Fruit fly (Drosophila melanogaster): Measurements from ENCODE around the gene Saf-B.

The Saf-B gene

DNA sequence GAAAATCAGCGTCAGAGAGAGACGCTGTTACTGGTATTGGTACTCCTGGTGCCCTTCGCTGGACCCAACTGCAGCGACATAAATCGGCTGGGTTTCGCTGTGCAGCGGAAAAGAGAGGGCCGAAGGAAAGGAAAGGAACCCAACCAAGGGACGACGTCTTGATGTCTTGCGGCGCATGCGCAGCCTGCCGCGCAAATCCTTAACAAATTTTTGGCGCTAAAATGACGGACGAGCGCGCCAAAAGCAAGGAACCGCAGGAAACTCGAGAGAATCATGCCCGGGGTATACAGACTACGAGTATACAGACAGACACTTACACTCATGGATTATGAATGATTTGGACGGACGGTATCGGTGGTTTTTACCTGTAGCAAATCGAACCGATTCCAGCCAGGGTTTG lies 49.7 kb downstream of the Saf-B start:
- no peak for TF ChIP-seq pad (GFP tag; optimal IDR thresholded peaks at IDR 0.05)
- TF ChIP-seq CG12768 (GFP tag; optimal IDR thresholded peaks at IDR 0.05) = no peak
- TF ChIP-seq CG7101 (tag; optimal IDR thresholded peaks at IDR 0.05) = no peak
- no peak for TF ChIP-seq Crg-1 (GFP tag; optimal IDR thresholded peaks at IDR 0.05)
- TF ChIP-seq kay (GFP tag; ENCODE audit: borderline replicate concordance) = no peak
- no peak for TF ChIP-seq Mnt (GFP tag; optimal IDR thresholded peaks at IDR 0.05)
- no peak for TF ChIP-seq ovo (GFP tag; optimal IDR thresholded peaks at IDR 0.05)
- no peak for TF ChIP-seq Clk (GFP tag; optimal IDR thresholded peaks at IDR 0.05)

DNA sequence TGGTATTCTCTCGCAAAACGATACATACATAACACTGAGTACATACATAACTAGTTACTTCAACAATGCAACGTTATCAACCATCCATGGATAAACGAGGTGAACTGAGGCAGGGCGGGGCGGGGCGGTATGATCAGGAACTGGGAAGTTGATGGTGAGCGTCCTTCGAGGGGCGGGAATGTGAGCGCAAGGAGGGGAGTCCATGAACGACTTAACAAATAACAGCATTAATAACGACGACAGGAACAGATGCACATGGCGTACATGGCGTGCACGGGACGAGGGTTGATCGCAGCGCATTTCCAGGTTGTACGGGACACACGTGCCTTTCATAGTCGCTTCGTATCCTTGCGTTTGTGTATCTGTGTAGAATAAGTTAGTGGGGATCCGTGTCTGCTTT lies 50.7 kb downstream of the Saf-B start:
- TF ChIP-seq CG7045 (GFP tag; optimal IDR thresholded peaks at IDR 0.05) (no peak), cnc (optimal IDR thresholded peaks at IDR 0.05) (no peak), CG14711 (tag; optimal IDR thresholded peaks at IDR 0.05) (no peak), CG33017 (tag; optimal IDR thresholded peaks at IDR 0.05) (no peak), Clk (GFP tag; optimal IDR thresholded peaks at IDR 0.05) (no peak), CG12768 (GFP tag; optimal IDR thresholded peaks at IDR 0.05) (no peak), CG11617 (GFP tag; optimal IDR thresholded peaks at IDR 0.05) (no peak), toe (GFP tag; optimal IDR thresholded peaks at IDR 0.05) (no peak), kay (GFP tag; ENCODE audit: borderline replicate concordance) (no peak), cic (GFP tag; optimal IDR thresholded peaks at IDR 0.05) (no peak), Hr96 (GFP tag; optimal IDR thresholded peaks at IDR 0.05) (no peak), CG7101 (tag; optimal IDR thresholded peaks at IDR 0.05) (no peak)

DNA sequence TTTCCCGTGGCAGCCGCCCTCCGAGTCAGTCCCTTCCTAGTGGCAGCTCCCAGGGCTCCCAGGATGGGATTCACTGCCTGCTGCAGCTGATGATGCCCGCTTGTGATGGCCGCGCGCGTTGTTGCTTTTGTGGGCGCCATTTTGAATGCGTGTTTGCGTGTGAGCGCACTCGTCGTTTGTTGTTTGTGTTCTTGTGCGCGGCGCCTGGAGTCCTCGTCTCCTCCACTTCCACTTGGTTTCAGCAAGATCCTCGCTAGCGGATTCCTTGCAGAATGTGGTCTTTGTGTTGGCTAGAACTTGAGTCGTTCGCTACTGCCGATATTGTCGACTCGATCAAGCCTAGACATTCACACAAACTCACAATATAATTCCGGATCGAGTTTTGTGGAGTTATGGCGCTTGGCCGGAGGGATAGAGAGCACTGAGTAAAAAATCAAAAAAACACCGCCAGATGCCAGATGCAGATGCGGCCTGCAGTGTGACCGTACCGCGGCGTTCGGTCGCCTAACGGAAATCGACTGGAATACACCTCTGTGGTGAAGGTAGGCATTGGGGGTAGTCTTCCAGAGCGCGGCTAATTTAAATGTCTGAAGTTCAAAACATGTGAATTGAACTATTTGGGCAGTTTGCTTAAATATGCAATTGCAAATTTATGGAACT lies 53.3 kb downstream of the Saf-B start, which contains the start of gene CycB3:
Gene CycB3 (minus strand): TSS at position 428 of the 660 bp plus-strand sequence.
- no peak for TF ChIP-seq toe (GFP tag; optimal IDR thresholded peaks at IDR 0.05)
- peak; percentile 57 for TF ChIP-seq ovo (GFP tag; optimal IDR thresholded peaks at IDR 0.05)
- TF ChIP-seq pad (GFP tag; optimal IDR thresholded peaks at IDR 0.05) = peak; percentile 32
- TF ChIP-seq bab1 (GFP tag; optimal IDR thresholded peaks at IDR 0.05) = peak; percentile 57
- TF ChIP-seq CG7101 (tag; optimal IDR thresholded peaks at IDR 0.05) = peak; percentile 13
